Fruit fly (Drosophila melanogaster): ENCODE data around the gene Gpdh3.

Gpdh3 gene

dm6 chr3R:22423996-22424395 lies 42.2 kb downstream of the Gpdh3 start (continued):
- TF ChIP-seq CG6276 (GFP tag; optimal IDR thresholded peaks at IDR 0.05) (no peak), dsx (GFP tag; optimal IDR thresholded peaks at IDR 0.05; ENCODE audit: poor library complexity, severe bottlenecking) (peak; percentile 38), CG7368 (GFP tag; optimal IDR thresholded peaks at IDR 0.05) (peak; percentile 10), cyc (GFP tag; optimal IDR thresholded peaks at IDR 0.05) (peak; percentile 59), CG34406 (GFP tag; optimal IDR thresholded peaks at IDR 0.05) (peak; percentile 66), Eip75B (GFP tag; optimal IDR thresholded peaks at IDR 0.05) (peak; percentile 51), fkh (GFP tag; optimal IDR thresholded peaks at IDR 0.05) (no peak), CG6854 (GFP tag; optimal IDR thresholded peaks at IDR 0.05) (peak; percentile 15), CG32006 (GFP tag; optimal IDR thresholded peaks at IDR 0.05) (no peak), Ets21C (GFP tag; optimal IDR thresholded peaks at IDR 0.05) (no peak), Sox102F (GFP tag; optimal IDR thresholded peaks at IDR 0.05) (peak; percentile 67), fd59A (GFP tag; optimal IDR thresholded peaks at IDR 0.05) (no peak), CG6792 (GFP tag; optimal IDR thresholded peaks at IDR 0.05) (peak; percentile 56), lz (GFP tag; optimal IDR thresholded peaks at IDR 0.05) (peak; percentile 60), Sox15 (GFP tag; optimal IDR thresholded peaks at IDR 0.05) (no peak), Gug (GFP tag; IDR thresholded peaks at IDR 0.05) (no peak), Eip93F (GFP tag; optimal IDR thresholded peaks at IDR 0.05) (peak; percentile 42), Eip78C (GFP tag) (peak; percentile 92), CG8119 (GFP tag; IDR thresholded peaks at IDR 0.05) (0 out of 3 replicates have a peak, but pooled peaks have one; percentile 30), salr (GFP tag; optimal IDR thresholded peaks at IDR 0.05) (peak in 1 of 2 experiments; percentile 14), dac (GFP tag; optimal IDR thresholded peaks at IDR 0.05) (no peak), CG11294 (GFP tag; IDR thresholded peaks at IDR 0.05) (no peak), Hr39 (GFP tag; optimal IDR thresholded peaks at IDR 0.05) (peak; percentile 34), CG10669 (GFP tag; optimal IDR thresholded peaks at IDR 0.05) (peak; percentile 45), Met (GFP tag; optimal IDR thresholded peaks at IDR 0.05) (peak; percentile 69), Smox (GFP tag; optimal IDR thresholded peaks at IDR 0.05) (peak; percentile 61), fd85E (GFP tag; optimal IDR thresholded peaks at IDR 0.05) (no peak), CG8319 (GFP tag; optimal IDR thresholded peaks at IDR 0.05) (no peak), topi (GFP tag; optimal IDR thresholded peaks at IDR 0.05) (peak; percentile 77), CG8632 (GFP tag; optimal IDR thresholded peaks at IDR 0.05) (peak; percentile 63)

DNA sequence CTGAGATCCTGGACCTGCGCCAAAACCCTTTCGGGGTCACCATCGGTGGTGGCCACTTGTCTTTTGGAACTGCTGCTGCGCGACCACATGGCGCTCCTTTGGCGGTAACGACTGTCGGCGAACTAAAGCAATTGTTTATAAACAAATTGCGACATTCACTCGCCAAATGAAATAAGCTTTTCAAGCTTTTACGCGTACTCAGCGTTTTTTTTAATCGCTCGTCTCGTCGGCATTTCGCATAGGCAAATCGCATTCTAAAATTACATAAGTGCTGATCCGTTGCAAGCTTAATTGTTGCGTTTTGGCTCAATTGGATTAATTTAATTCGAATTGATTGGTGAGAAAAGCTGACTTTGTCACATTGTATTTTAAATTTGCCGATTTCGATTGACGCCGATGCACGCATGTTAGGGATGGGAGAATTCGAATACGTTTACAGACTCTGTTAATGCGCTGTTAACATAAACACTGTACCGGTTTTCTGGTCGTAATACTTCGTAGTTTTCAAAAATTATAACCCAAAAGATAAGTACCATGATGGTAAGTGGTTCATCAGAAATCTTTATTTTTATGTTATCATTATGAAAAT lies 42.9 kb downstream of the Gpdh3 start, which contains the start of gene pinta:
Gene pinta (minus strand): TSS at position 328 of the 589 bp plus-strand sequence.
- TF ChIP-seq vri (GFP tag; optimal IDR thresholded peaks at IDR 0.05) (peak; percentile 84), Sox15 (GFP tag; optimal IDR thresholded peaks at IDR 0.05) (no peak), CG8319 (GFP tag; optimal IDR thresholded peaks at IDR 0.05) (peak; percentile 25)

DNA sequence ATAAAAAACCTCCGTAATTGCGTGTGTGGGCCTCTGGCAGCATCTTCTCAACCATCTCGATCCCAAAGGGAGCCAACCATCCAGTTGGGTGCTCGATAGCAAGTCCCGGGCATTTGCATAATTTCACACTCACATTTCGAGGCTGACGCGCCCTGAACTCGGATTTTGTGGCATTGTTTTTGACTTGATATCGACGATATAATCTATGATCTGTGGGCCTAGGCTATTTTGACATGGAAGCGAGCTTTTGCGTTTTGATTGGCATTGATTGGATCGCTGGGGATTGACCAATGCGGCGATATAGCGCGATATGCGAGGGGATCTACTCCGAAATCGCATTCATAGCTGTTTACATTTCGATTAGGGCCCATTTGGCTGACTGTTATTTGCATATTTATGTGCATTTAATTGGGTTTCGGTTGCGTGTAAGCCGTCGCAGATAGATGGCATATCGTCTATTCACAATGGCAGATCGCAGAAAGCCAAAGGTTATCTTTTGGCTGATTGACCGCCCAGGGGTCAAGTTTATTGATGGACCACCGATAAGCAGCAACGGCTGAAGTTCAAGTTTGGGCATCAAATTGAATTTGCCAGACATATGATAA lies 50.5 kb downstream of the Gpdh3 start:
- TF ChIP-seq CG8632 (GFP tag; optimal IDR thresholded peaks at IDR 0.05) (no peak), Hr4 (GFP tag; optimal IDR thresholded peaks at IDR 0.05) (no peak), CG34406 (GFP tag; optimal IDR thresholded peaks at IDR 0.05) (no peak), svp (GFP tag) (peak; percentile 65)

dm6 chr3R:22436050-22436449 lies 54.2 kb downstream of the Gpdh3 start, which contains the start of gene CG13847:
Gene CG13847 (minus strand): TSS chr3R:22436150.
- TF ChIP-seq vri (GFP tag; optimal IDR thresholded peaks at IDR 0.05), result no peak
- no peak for TF ChIP-seq Hr38 (GFP tag; optimal IDR thresholded peaks at IDR 0.05)
- TF ChIP-seq CG6163 (GFP tag; IDR thresholded peaks at IDR 0.05), result no peak
- TF ChIP-seq Sox102F (GFP tag; optimal IDR thresholded peaks at IDR 0.05), result no peak
- no peak for TF ChIP-seq CG6792 (GFP tag; optimal IDR thresholded peaks at IDR 0.05)
- TF ChIP-seq CG1621 (tag; optimal IDR thresholded peaks at IDR 0.05), result no peak

Data from whole organism, prepupa.